Fruit fly (Drosophila melanogaster) whole organism, embryonic: ENCODE results near the gene Fbw5.

Source experiments
- Ada2b ChIP-seq: fragments of 200-800 bp; sonication (Bioruptor generic); IDR thresholded peaks from 2 replicates; pipeline ENCODE4 v1.3.6; 2022; ENCODE audit warnings: missing biosample characterization, missing genetic modification characterization
- BEAF-32 ChIP-seq: fragments of 200-800 bp; sonication (Bioruptor generic); optimal IDR thresholded peaks from 3 replicates; lab custom pipeline; 2017; ENCODE audit warnings: missing biosample characterization, missing genetic modification characterization, mild to moderate bottlenecking, moderate library complexity, missing genetic modification reagents
- CG10209 ChIP-seq: fragments of 200-800 bp; sonication (Bioruptor generic); optimal IDR thresholded peaks from 3 replicates; lab custom pipeline; 2017; ENCODE audit warnings: missing biosample characterization, mild to moderate bottlenecking, missing genetic modification characterization, missing genetic modification reagents
- CG12391 ChIP-seq: fragments of 200-800 bp; sonication (Bioruptor generic); optimal IDR thresholded peaks from 3 replicates; lab custom pipeline; 2018; ENCODE audit warnings: missing biosample characterization, mild to moderate bottlenecking, missing genetic modification characterization, moderate library complexity
- CG12659 ChIP-seq: fragments of 200-800 bp; sonication (Bioruptor generic); optimal IDR thresholded peaks from 3 replicates; lab custom pipeline; 2017; ENCODE audit warnings: mild to moderate bottlenecking, missing biosample characterization, missing genetic modification reagents, missing genetic modification characterization
- CG13123 ChIP-seq: fragments of 200-800 bp; sonication (Bioruptor generic); optimal IDR thresholded peaks from 2 replicates; lab custom pipeline; 2016; ENCODE audit warnings: missing biosample characterization, missing genetic modification characterization
- CG15011 ChIP-seq: fragments of 200-800 bp; sonication (Bioruptor generic); optimal IDR thresholded peaks from 3 replicates; lab custom pipeline; 2018; ENCODE audit warnings: missing biosample characterization, mild to moderate bottlenecking, missing genetic modification characterization
- CG15479 ChIP-seq: fragments of 200-800 bp; sonication (Bioruptor generic); optimal IDR thresholded peaks from 3 replicates; lab custom pipeline; 2019; ENCODE audit warnings: missing biosample characterization, mild to moderate bottlenecking, missing genetic modification characterization, moderate library complexity
- CG17328 ChIP-seq: fragments of 200-800 bp; sonication (Bioruptor generic); IDR thresholded peaks from 2 replicates; pipeline ENCODE4 v1.3.6; 2022; ENCODE audit warnings: missing biosample characterization, missing genetic modification characterization
- CG2120 ChIP-seq: fragments of 200-800 bp; sonication (Bioruptor generic); optimal IDR thresholded peaks from 3 replicates; lab custom pipeline; 2016; ENCODE audit warnings: missing biosample characterization, missing genetic modification characterization
- CG31224 ChIP-seq: fragments of 200-800 bp; sonication (Bioruptor generic); IDR thresholded peaks from 2 replicates; pipeline ENCODE4 v1.3.6; 2022; ENCODE audit warnings: missing biosample characterization, missing genetic modification characterization
- CG31388 ChIP-seq: fragments of 200-800 bp; sonication (Bioruptor generic); optimal IDR thresholded peaks from 2 replicates; lab custom pipeline; 2016; ENCODE audit warnings: missing biosample characterization, missing genetic modification characterization
- CG32532 ChIP-seq: fragments of 200-800 bp; sonication (Bioruptor generic); IDR thresholded peaks from 2 replicates; pipeline ENCODE4 v1.3.6; 2022; ENCODE audit warnings: missing biosample characterization, missing genetic modification characterization
- CG4424 ChIP-seq: fragments of 200-800 bp; sonication (Bioruptor generic); optimal IDR thresholded peaks from 3 replicates; lab custom pipeline; 2016; ENCODE audit warnings: missing biosample characterization, missing genetic modification characterization
- CG4617 ChIP-seq: fragments of 200-800 bp; sonication (Bioruptor generic); optimal IDR thresholded peaks from 3 replicates; lab custom pipeline; 2016; ENCODE audit warnings: missing biosample characterization, missing genetic modification characterization, borderline replicate concordance
- CG7556 ChIP-seq: fragments of 200-800 bp; sonication (Bioruptor generic); optimal IDR thresholded peaks from 2 replicates; lab custom pipeline; 2017; ENCODE audit warnings: missing biosample characterization, mild to moderate bottlenecking, missing genetic modification characterization
- CG8290 ChIP-seq, 3 experiments: fragments of 200-800 bp; sonication (Bioruptor generic); optimal IDR thresholded peaks; 2 replicates each; lab custom pipeline; 2016 to 2019; ENCODE audit warnings: missing biosample characterization in 3 of 3, missing genetic modification characterization in 3 of 3, mild to moderate bottlenecking in 2 of 3, moderate library complexity in 1 of 3
- CG8765 ChIP-seq: fragments of 200-800 bp; sonication (Bioruptor generic); IDR thresholded peaks from 2 replicates; pipeline ENCODE4 v1.3.6; 2022; ENCODE audit warnings: missing biosample characterization, missing genetic modification characterization
- CHES-1-like ChIP-seq: fragments of 200-800 bp; sonication (Bioruptor generic); optimal IDR thresholded peaks from 2 replicates; lab custom pipeline; 2016; ENCODE audit warnings: missing biosample characterization, missing genetic modification characterization
- Chrac-16 ChIP-seq: fragments of 200-800 bp; sonication (Bioruptor generic); optimal IDR thresholded peaks from 3 replicates; lab custom pipeline; 2016; ENCODE audit warnings: missing biosample characterization, missing genetic modification characterization
- CkIIα-i1 ChIP-seq: fragments of 200-800 bp; sonication (Bioruptor generic); IDR thresholded peaks from 2 replicates; pipeline ENCODE4 v1.3.6; 2022; ENCODE audit warnings: missing biosample characterization, missing genetic modification characterization
- D19B ChIP-seq: fragments of 200-800 bp; sonication (Bioruptor generic); optimal IDR thresholded peaks from 2 replicates; lab custom pipeline; 2017; ENCODE audit warnings: missing biosample characterization, mild to moderate bottlenecking, missing genetic modification characterization
- Drgx ChIP-seq: fragments of 200-800 bp; sonication (Bioruptor generic); IDR thresholded peaks from 2 replicates; pipeline ENCODE4 v1.3.6; 2022; ENCODE audit warnings: missing biosample characterization, missing genetic modification characterization
- MESR4 ChIP-seq: fragments of 200-800 bp; sonication (Bioruptor generic); optimal IDR thresholded peaks from 2 replicates; lab custom pipeline; 2018; ENCODE audit warnings: missing biosample characterization, mild to moderate bottlenecking, missing genetic modification characterization, moderate library complexity
- Mes4 ChIP-seq: fragments of 200-800 bp; sonication (Bioruptor generic); optimal IDR thresholded peaks from 2 replicates; lab custom pipeline; 2016; ENCODE audit warnings: missing biosample characterization, missing genetic modification characterization
- NC2β ChIP-seq: fragments of 200-800 bp; sonication (Bioruptor generic); optimal IDR thresholded peaks from 2 replicates; lab custom pipeline; 2016; ENCODE audit warnings: missing biosample characterization, missing genetic modification characterization
- NFAT ChIP-seq: fragments of 200-800 bp; sonication (Bioruptor generic); IDR thresholded peaks from 2 replicates; pipeline ENCODE4 v1.3.6; 2022; ENCODE audit warnings: missing biosample characterization, missing genetic modification characterization
- Nf-YC ChIP-seq: fragments of 200-800 bp; optimal IDR thresholded peaks from 3 replicates; lab custom pipeline; 2019; ENCODE audit warnings: missing biosample characterization, mild to moderate bottlenecking, missing genetic modification characterization, moderate library complexity
- Oli ChIP-seq: fragments of 200-800 bp; sonication (Bioruptor generic); optimal IDR thresholded peaks from 2 replicates; lab custom pipeline; 2018; ENCODE audit warnings: missing biosample characterization, mild to moderate bottlenecking, missing genetic modification characterization, moderate library complexity
- Ptx1 ChIP-seq: fragments of 200-800 bp; sonication (Bioruptor generic); IDR thresholded peaks from 2 replicates; pipeline ENCODE4 v1.3.6; 2022; ENCODE audit warnings: missing biosample characterization, missing genetic modification characterization
- Ravus ChIP-seq: fragments of 200-800 bp; sonication (Bioruptor generic); IDR thresholded peaks from 2 replicates; pipeline ENCODE4 v1.3.6; 2022; ENCODE audit warnings: missing biosample characterization, missing genetic modification characterization
- Trl ChIP-seq, 3 experiments: fragments of >200 bp in 2 of 3; fragments of 200-800 bp in 1 of 3; sonication (Bioruptor generic) in 1 of 3; optimal IDR thresholded peaks; 2 replicates in 1 of 3; 3 replicates in 2 of 3; lab custom pipeline; 2016 to 2017; ENCODE audit warnings: missing biosample characterization in 1 of 3, missing genetic modification characterization in 1 of 3
- az2 ChIP-seq: fragments of 200-800 bp; sonication (Bioruptor generic); optimal IDR thresholded peaks from 3 replicates; lab custom pipeline; 2016; ENCODE audit warnings: missing biosample characterization, missing genetic modification characterization
- cg ChIP-seq: fragments of 200-800 bp; sonication (Bioruptor generic); optimal IDR thresholded peaks from 3 replicates; lab custom pipeline; 2019; ENCODE audit warnings: missing biosample characterization, mild to moderate bottlenecking, missing genetic modification characterization, moderate library complexity
- dm ChIP-seq: fragments of 200-800 bp; sonication (Bioruptor generic); optimal IDR thresholded peaks from 3 replicates; lab custom pipeline; 2016; ENCODE audit warnings: missing biosample characterization, missing genetic modification characterization
- emc ChIP-seq: fragments of 200-800 bp; sonication (Bioruptor generic); optimal IDR thresholded peaks from 2 replicates; lab custom pipeline; 2016; ENCODE audit warnings: missing biosample characterization, missing genetic modification characterization
- fru ChIP-seq: fragments of >200 bp; optimal IDR thresholded peaks from 2 replicates; lab custom pipeline; 2017
- gce ChIP-seq: fragments of 200-800 bp; sonication (Bioruptor generic); IDR thresholded peaks from 3 replicates; pipeline ENCODE4 v1.3.6; 2022; ENCODE audit warnings: missing biosample characterization, missing genetic modification characterization
- hbn ChIP-seq: fragments of 200-800 bp; sonication (Bioruptor generic); IDR thresholded peaks from 2 replicates; pipeline ENCODE4 v1.3.6; 2022; ENCODE audit warnings: missing biosample characterization, missing genetic modification characterization; ENCODE audit not compliant: partially characterized antibody
- ind ChIP-seq: fragments of 200-800 bp; sonication (Bioruptor generic); optimal IDR thresholded peaks from 3 replicates; lab custom pipeline; 2016; ENCODE audit warnings: missing biosample characterization, missing genetic modification characterization
- jumu ChIP-seq: fragments of 200-800 bp; sonication (Bioruptor generic); optimal IDR thresholded peaks from 3 replicates; lab custom pipeline; 2016; ENCODE audit warnings: missing biosample characterization, missing genetic modification characterization
- pum ChIP-seq: fragments of 200-800 bp; sonication (Bioruptor generic); optimal IDR thresholded peaks from 2 replicates; lab custom pipeline; 2016; ENCODE audit warnings: missing biosample characterization, missing genetic modification characterization
- scrt ChIP-seq: fragments of 200-800 bp; sonication (Bioruptor generic); optimal IDR thresholded peaks from 2 replicates; lab custom pipeline; 2018; ENCODE audit warnings: missing biosample characterization, mild to moderate bottlenecking, missing genetic modification characterization, moderate library complexity
- sim ChIP-seq: fragments of 200-800 bp; sonication (Bioruptor generic); IDR thresholded peaks from 2 replicates; pipeline ENCODE4 v1.3.6; 2022; ENCODE audit warnings: missing biosample characterization, missing genetic modification characterization
- sisA ChIP-seq: fragments of 200-800 bp; sonication (Bioruptor generic); IDR thresholded peaks from 2 replicates; pipeline ENCODE4 v1.3.6; 2022; ENCODE audit warnings: missing biosample characterization, missing genetic modification characterization
- slbo ChIP-seq: fragments of 200-800 bp; sonication (Bioruptor generic); IDR thresholded peaks from 2 replicates; pipeline ENCODE4 v1.3.6; 2022; ENCODE audit warnings: missing biosample characterization, missing genetic modification characterization
- sob ChIP-seq: fragments of 200-800 bp; sonication (Bioruptor generic); IDR thresholded peaks from 2 replicates; pipeline ENCODE4 v1.3.6; 2022; ENCODE audit warnings: missing biosample characterization, missing genetic modification characterization
- stwl ChIP-seq: fragments of 200-800 bp; sonication (Bioruptor generic); optimal IDR thresholded peaks from 3 replicates; lab custom pipeline; 2018; ENCODE audit warnings: missing biosample characterization, mild to moderate bottlenecking, missing genetic modification characterization, moderate library complexity
- tgo ChIP-seq: fragments of 200-800 bp; sonication (Bioruptor generic); IDR thresholded peaks from 3 replicates; pipeline ENCODE4 v1.3.6; 2022; ENCODE audit warnings: missing biosample characterization, missing genetic modification characterization
- wek ChIP-seq: fragments of 200-800 bp; sonication (Bioruptor generic); optimal IDR thresholded peaks from 3 replicates; lab custom pipeline; 2018; ENCODE audit warnings: missing biosample characterization, mild to moderate bottlenecking, missing genetic modification characterization, moderate library complexity
- wor ChIP-seq: fragments of 200-800 bp; sonication (Bioruptor generic); IDR thresholded peaks from 2 replicates; pipeline ENCODE4 v1.3.6; 2022; ENCODE audit warnings: missing biosample characterization, missing genetic modification characterization

The Fbw5 gene

dm6 chr2L:6068544-6069251 lies 2.9 kb upstream of the Fbw5 start, which contains the start of the genes CG9150 and Pfdn1 (continued):
- TF ChIP-seq NC2β (no peak), scrt (GFP tag; lab: Kevin White, UChicago) (no peak), hbn (GFP tag; lab: Robert Waterston, UW) (peak; percentile 90), fru (lab: Kevin White, UChicago) (no peak), NFAT (GFP tag; lab: Robert Waterston, UW) (no peak), Nf-YC (no peak), slbo (no peak), CG31224 (GFP tag; lab: Robert Waterston, UW) (no peak), Oli (tag; lab: Kevin White, UChicago) (no peak), CG32532 (no peak), pum (no peak), CG4424 (GFP tag; lab: Kevin White, UChicago) (no peak), sim (GFP tag; lab: Robert Waterston, UW) (no peak), emc (GFP tag; lab: Kevin White, UChicago) (no peak), cg (GFP tag; lab: Kevin White, UChicago) (no peak), CHES-1-like (no peak), CG17328 (no peak), BEAF-32 (GFP tag; lab: Kevin White, UChicago) (peak; percentile 86), Drgx (no peak), MESR4 (GFP tag; lab: Kevin White, UChicago) (peak; percentile 62), CG15011 (no peak), CG8290 (GFP tag; optimal IDR thresholded peaks at IDR 0.05; lab: Kevin White, UChicago) (no peak), CG8290 (tag; optimal IDR thresholded peaks at IDR 0.05; lab: Kevin White, UChicago) (no peak), Trl (optimal IDR thresholded peaks at IDR 0.05; lab: Kevin White, UChicago) (no peak), Trl (GFP tag; optimal IDR thresholded peaks at IDR 0.05; lab: Kevin White, UChicago) (no peak), gce (GFP tag; lab: Robert Waterston, UW) (no peak), tgo (GFP tag; lab: Robert Waterston, UW) (no peak), CG13123 (no peak), Chrac-16 (GFP tag; lab: Kevin White, UChicago) (no peak), Ravus (GFP tag; lab: Robert Waterston, UW) (no peak), stwl (peak; percentile 57), CG2120 (peak; percentile 25), CG10209 (no peak), Ada2b (no peak), jumu (GFP tag; lab: Kevin White, UChicago) (no peak), wek (GFP tag; lab: Kevin White, UChicago) (no peak), az2 (GFP tag; lab: Kevin White, UChicago) (no peak), D19B (no peak), CG31388 (GFP tag; lab: Kevin White, UChicago) (no peak), CG12391 (tag; lab: Kevin White, UChicago) (no peak), Ptx1 (GFP tag; lab: Robert Waterston, UW) (no peak), wor (GFP tag; lab: Robert Waterston, UW) (no peak), sob (GFP tag; lab: Robert Waterston, UW) (peak; percentile 10; the same call in 1 of the 2 replicates), CkIIα-i1 (no peak), ind (GFP tag; lab: Kevin White, UChicago) (no peak), Mes4 (GFP tag; lab: Kevin White, UChicago) (no peak), CG15479 (GFP tag; lab: Kevin White, UChicago) (no peak), sisA (no peak), CG4617 (GFP tag; lab: Kevin White, UChicago) (peak; percentile 61), CG8765 (GFP tag; lab: Robert Waterston, UW) (no peak), dm (GFP tag; lab: Kevin White, UChicago) (peak; percentile 50), CG7556 (no peak), CG12659 (GFP tag; lab: Kevin White, UChicago) (peak; percentile 6)
